Fruit fly (Drosophila melanogaster) whole organism, prepupa: ENCODE measurements around the gene CG9550.

ENCODE experiments used
- Blimp-1 ChIP-seq: fragments of 200-800 bp; sonication (Bioruptor generic); optimal IDR thresholded peaks from 3 replicates; lab custom pipeline; 2017; ENCODE audit warnings: missing biosample characterization, missing genetic modification characterization, mild to moderate bottlenecking, moderate library complexity, missing genetic modification reagents
- CG10631 ChIP-seq: fragments of 200-800 bp; sonication (Bioruptor generic); optimal IDR thresholded peaks from 2 replicates; lab custom pipeline; 2016; ENCODE audit warnings: missing biosample characterization, missing genetic modification characterization
- CG10669 ChIP-seq: fragments of 200-800 bp; sonication (Bioruptor generic); optimal IDR thresholded peaks from 3 replicates; lab custom pipeline; 2018; ENCODE audit warnings: missing biosample characterization, mild to moderate bottlenecking, missing genetic modification characterization, moderate library complexity
- CG11294 ChIP-seq: fragments of 200-800 bp; sonication (Bioruptor generic); IDR thresholded peaks from 2 replicates; pipeline ENCODE4 v1.3.6; 2022; ENCODE audit warnings: missing biosample characterization, missing genetic modification characterization
- CG11762 ChIP-seq: fragments of 200-800 bp; sonication (Bioruptor generic); optimal IDR thresholded peaks from 3 replicates; lab custom pipeline; 2016; ENCODE audit warnings: missing biosample characterization, missing genetic modification characterization; ENCODE audit not compliant: insufficient read depth
- CG11902 ChIP-seq: fragments of 200-800 bp; sonication (Bioruptor generic); optimal IDR thresholded peaks from 3 replicates; lab custom pipeline; 2016; ENCODE audit warnings: missing biosample characterization, missing genetic modification characterization
- CG15336 ChIP-seq: fragments of 200-800 bp; sonication (Bioruptor generic); IDR thresholded peaks from 2 replicates; pipeline ENCODE4 v1.3.6; 2022; ENCODE audit warnings: missing biosample characterization, missing genetic modification characterization
- CG1621 ChIP-seq: fragments of 200-800 bp; sonication (Bioruptor generic); optimal IDR thresholded peaks from 3 replicates; lab custom pipeline; 2018; ENCODE audit warnings: missing biosample characterization, mild to moderate bottlenecking, missing genetic modification characterization
- CG3032 ChIP-seq: fragments of 200-800 bp; optimal IDR thresholded peaks from 2 replicates; lab custom pipeline; 2019; ENCODE audit warnings: missing biosample characterization, mild to moderate bottlenecking, missing genetic modification characterization, moderate library complexity
- CG32006 ChIP-seq: fragments of 200-800 bp; sonication (Bioruptor generic); optimal IDR thresholded peaks from 3 replicates; lab custom pipeline; 2017; ENCODE audit warnings: missing biosample characterization, mild to moderate bottlenecking, missing genetic modification characterization
- CG34406 ChIP-seq: fragments of 200-800 bp; sonication (Bioruptor generic); optimal IDR thresholded peaks from 3 replicates; lab custom pipeline; 2016; ENCODE audit warnings: missing biosample characterization, missing genetic modification characterization
- CG3919 ChIP-seq: fragments of 200-800 bp; sonication (Bioruptor generic); optimal IDR thresholded peaks from 3 replicates; lab custom pipeline; 2016; ENCODE audit warnings: missing biosample characterization, missing genetic modification characterization
- CG4318 ChIP-seq: fragments of 200-800 bp; sonication (Bioruptor generic); optimal IDR thresholded peaks from 3 replicates; lab custom pipeline; 2017; ENCODE audit warnings: missing biosample characterization, mild to moderate bottlenecking, missing genetic modification characterization
- CG6163 ChIP-seq: fragments of 200-800 bp; sonication (Bioruptor generic); IDR thresholded peaks from 3 replicates; pipeline ENCODE4 v1.3.6; 2022; ENCODE audit warnings: missing biosample characterization, missing genetic modification characterization
- CG6276 ChIP-seq: fragments of 200-800 bp; sonication (Bioruptor generic); optimal IDR thresholded peaks from 2 replicates; lab custom pipeline; 2017; ENCODE audit warnings: missing biosample characterization, mild to moderate bottlenecking, missing genetic modification characterization
- CG6792 ChIP-seq: fragments of 200-800 bp; sonication (Bioruptor generic); optimal IDR thresholded peaks from 3 replicates; lab custom pipeline; 2016; ENCODE audit warnings: missing biosample characterization, missing genetic modification characterization
- CG6808 ChIP-seq: fragments of 200-800 bp; sonication (Bioruptor generic); optimal IDR thresholded peaks from 3 replicates; lab custom pipeline; 2017; ENCODE audit warnings: missing biosample characterization, missing genetic modification characterization, mild to moderate bottlenecking, moderate library complexity, missing genetic modification reagents
- CG6854 ChIP-seq: fragments of 200-800 bp; sonication (Bioruptor generic); optimal IDR thresholded peaks from 2 replicates; lab custom pipeline; 2017; ENCODE audit warnings: missing biosample characterization, mild to moderate bottlenecking, missing genetic modification characterization
- CG7368 ChIP-seq: fragments of 200-800 bp; sonication (Bioruptor generic); optimal IDR thresholded peaks from 3 replicates; lab custom pipeline; 2016; ENCODE audit warnings: missing biosample characterization, missing genetic modification characterization
- CG8119 ChIP-seq: fragments of 200-800 bp; sonication (Bioruptor generic); IDR thresholded peaks from 3 replicates; pipeline ENCODE4 v1.3.6; 2022; ENCODE audit warnings: missing biosample characterization, missing genetic modification characterization
- CG8319 ChIP-seq: fragments of 200-800 bp; sonication (Bioruptor generic); optimal IDR thresholded peaks from 3 replicates; lab custom pipeline; 2016; ENCODE audit warnings: missing biosample characterization, missing genetic modification characterization
- CG8632 ChIP-seq: fragments of 200-800 bp; sonication (Bioruptor generic); optimal IDR thresholded peaks from 3 replicates; lab custom pipeline; 2016; ENCODE audit warnings: missing biosample characterization, missing genetic modification characterization
- CG9139 ChIP-seq: fragments of 200-800 bp; sonication (Bioruptor generic); optimal IDR thresholded peaks from 3 replicates; lab custom pipeline; 2017; ENCODE audit warnings: missing biosample characterization, mild to moderate bottlenecking, missing genetic modification characterization
- Eip75B ChIP-seq: fragments of 200-800 bp; sonication (Bioruptor generic); optimal IDR thresholded peaks from 3 replicates; lab custom pipeline; 2016; ENCODE audit warnings: missing biosample characterization, missing genetic modification characterization
- Ets21C ChIP-seq: fragments of 200-800 bp; sonication (Bioruptor generic); optimal IDR thresholded peaks from 3 replicates; lab custom pipeline; 2016; ENCODE audit warnings: missing biosample characterization, missing genetic modification characterization
- Ets96B ChIP-seq: fragments of 200-800 bp; optimal IDR thresholded peaks from 2 replicates; lab custom pipeline; 2019; ENCODE audit warnings: missing biosample characterization, mild to moderate bottlenecking, missing genetic modification characterization, moderate library complexity
- Hr38 ChIP-seq: sonication (Bioruptor generic); optimal IDR thresholded peaks from 2 replicates; lab custom pipeline; 2016; ENCODE audit warnings: missing biosample characterization, missing genetic modification characterization
- Hr39 ChIP-seq: fragments of 200-800 bp; sonication (Bioruptor generic); optimal IDR thresholded peaks from 2 replicates; lab custom pipeline; 2016; ENCODE audit warnings: missing biosample characterization, missing genetic modification characterization
- Hr4 ChIP-seq: fragments of 200-800 bp; sonication (Bioruptor generic); optimal IDR thresholded peaks from 3 replicates; lab custom pipeline; 2016; ENCODE audit warnings: missing biosample characterization, missing genetic modification characterization
- Lpt ChIP-seq: fragments of 200-800 bp; sonication (Bioruptor generic); optimal IDR thresholded peaks from 3 replicates; lab custom pipeline; 2016; ENCODE audit warnings: missing biosample characterization, missing genetic modification characterization
- Met ChIP-seq: fragments of 200-800 bp; sonication (Bioruptor generic); optimal IDR thresholded peaks from 3 replicates; lab custom pipeline; 2016; ENCODE audit warnings: missing biosample characterization, missing genetic modification characterization
- OdsH ChIP-seq: fragments of 200-800 bp; sonication (Bioruptor generic); optimal IDR thresholded peaks from 3 replicates; lab custom pipeline; 2016; ENCODE audit warnings: missing biosample characterization, missing genetic modification characterization
- Sox102F ChIP-seq: fragments of 200-800 bp; sonication (Bioruptor generic); optimal IDR thresholded peaks from 2 replicates; lab custom pipeline; 2016; ENCODE audit warnings: missing biosample characterization, mild to moderate bottlenecking, missing genetic modification characterization
- Sox14 ChIP-seq: fragments of 200-800 bp; sonication (Bioruptor generic); optimal IDR thresholded peaks from 3 replicates; lab custom pipeline; 2016; ENCODE audit warnings: missing biosample characterization, missing genetic modification characterization
- achi ChIP-seq: fragments of 200-800 bp; sonication (Bioruptor generic); optimal IDR thresholded peaks from 3 replicates; lab custom pipeline; 2016; ENCODE audit warnings: missing biosample characterization, missing genetic modification characterization
- acj6 ChIP-seq: fragments of 200-800 bp; sonication (Bioruptor generic); optimal IDR thresholded peaks from 3 replicates; lab custom pipeline; 2016; ENCODE audit warnings: missing biosample characterization, missing genetic modification characterization
- cyc ChIP-seq: fragments of 200-800 bp; sonication (Bioruptor generic); optimal IDR thresholded peaks from 3 replicates; lab custom pipeline; 2016; ENCODE audit warnings: missing biosample characterization, missing genetic modification characterization
- dac ChIP-seq: fragments of 200-800 bp; sonication (Bioruptor generic); optimal IDR thresholded peaks from 2 replicates; lab custom pipeline; 2017; ENCODE audit warnings: missing biosample characterization, mild to moderate bottlenecking, missing genetic modification characterization
- esn ChIP-seq: fragments of 200-800 bp; sonication (Bioruptor generic); optimal IDR thresholded peaks from 2 replicates; lab custom pipeline; 2016; ENCODE audit warnings: missing biosample characterization, mild to moderate bottlenecking, missing genetic modification characterization, moderate library complexity
- fd59A ChIP-seq: fragments of 200-800 bp; sonication (Bioruptor generic); optimal IDR thresholded peaks from 2 replicates; lab custom pipeline; 2017; ENCODE audit warnings: missing biosample characterization, mild to moderate bottlenecking, missing genetic modification characterization, missing genetic modification reagents
- fd85E ChIP-seq: fragments of 200-800 bp; sonication (Bioruptor generic); optimal IDR thresholded peaks from 3 replicates; lab custom pipeline; 2016; ENCODE audit warnings: missing biosample characterization, missing genetic modification characterization
- fkh ChIP-seq: fragments of 200-800 bp; sonication (Bioruptor generic); optimal IDR thresholded peaks from 3 replicates; lab custom pipeline; 2017; ENCODE audit warnings: missing biosample characterization, mild to moderate bottlenecking, missing genetic modification characterization, moderate library complexity
- lz ChIP-seq: fragments of 200-800 bp; sonication (Bioruptor generic); optimal IDR thresholded peaks from 3 replicates; lab custom pipeline; 2016; ENCODE audit warnings: missing biosample characterization, missing genetic modification characterization
- net ChIP-seq: fragments of 200-800 bp; sonication (Bioruptor generic); optimal IDR thresholded peaks from 3 replicates; lab custom pipeline; 2016; ENCODE audit warnings: missing biosample characterization, missing genetic modification characterization
- pdm3 ChIP-seq: fragments of 200-800 bp; sonication (Bioruptor generic); optimal IDR thresholded peaks from 3 replicates; lab custom pipeline; 2016; ENCODE audit warnings: missing biosample characterization, missing genetic modification characterization
- salr ChIP-seq, 2 experiments: fragments of 200-800 bp; sonication (Bioruptor generic); optimal IDR thresholded peaks; 3 replicates each; lab custom pipeline; 2016 to 2018; ENCODE audit warnings: missing biosample characterization in 2 of 2, missing genetic modification characterization in 2 of 2, mild to moderate bottlenecking in 1 of 2
- spab ChIP-seq: fragments of 200-800 bp; sonication (Bioruptor generic); optimal IDR thresholded peaks from 2 replicates; lab custom pipeline; 2017; ENCODE audit warnings: missing biosample characterization, mild to moderate bottlenecking, missing genetic modification characterization, missing genetic modification reagents
- svp ChIP-seq: fragments of 200-800 bp; sonication (Bioruptor generic); peaks from one replicate; lab custom pipeline; 2016; ENCODE audit warnings: missing biosample characterization, missing genetic modification characterization
- topi ChIP-seq: fragments of 200-800 bp; sonication (Bioruptor generic); optimal IDR thresholded peaks from 3 replicates; lab custom pipeline; 2016; ENCODE audit warnings: missing biosample characterization, missing genetic modification characterization

The CG9550 gene

dm6 chr2L:6481310-6481738 is 15.5 kb upstream of the CG9550 start (continued):
- TF ChIP-seq net (GFP tag; lab: Kevin White, UChicago) (no peak), fd85E (no peak), CG8632 (GFP tag; lab: Kevin White, UChicago) (no peak), Hr4 (no peak), CG32006 (no peak), fkh (peak; percentile 53), cyc (no peak), CG7368 (GFP tag; lab: Kevin White, UChicago) (no peak), Ets96B (tag; lab: Kevin White, UChicago) (no peak), topi (GFP tag; lab: Kevin White, UChicago) (no peak), CG3919 (GFP tag; lab: Kevin White, UChicago) (no peak), CG11294 (GFP tag; lab: Robert Waterston, UW) (no peak), salr (GFP tag; optimal IDR thresholded peaks at IDR 0.05; lab: Kevin White, UChicago) (no peak), Sox14 (GFP tag; lab: Kevin White, UChicago) (no peak), acj6 (GFP tag; lab: Kevin White, UChicago) (no peak), Eip75B (no peak), CG6808 (GFP tag; lab: Kevin White, UChicago) (no peak), CG8319 (GFP tag; lab: Kevin White, UChicago) (no peak), dac (no peak)

dm6 chr2L:6488676-6489140 is 8.1 kb upstream of the CG9550 start, which contains the start of the genes KFase and epsilonCOP:
Gene KFase, minus strand, starts transcription at chr2L:6488756.
Gene epsilonCOP, plus strand, starts transcription at chr2L:6489090.
- TF ChIP-seq CG7368 (GFP tag; lab: Kevin White, UChicago) (no peak), Hr38 (no peak), Hr39 (GFP tag; lab: Kevin White, UChicago) (peak; percentile 57), Lpt (GFP tag; lab: Kevin White, UChicago) (no peak), Ets21C (GFP tag; lab: Kevin White, UChicago) (peak; percentile 23), fd59A (GFP tag; lab: Kevin White, UChicago) (no peak), CG4318 (GFP tag; lab: Kevin White, UChicago) (no peak), cyc (peak; percentile 64), esn (GFP tag; lab: Kevin White, UChicago) (peak; percentile 63), achi (peak; percentile 36), CG32006 (peak; percentile 19), CG11902 (GFP tag; lab: Kevin White, UChicago) (no peak), CG3919 (GFP tag; lab: Kevin White, UChicago) (peak; percentile 67), Blimp-1 (GFP tag; lab: Kevin White, UChicago) (no peak), CG11294 (GFP tag; lab: Robert Waterston, UW) (no peak), CG9139 (no peak), fkh (peak; percentile 69), lz (GFP tag; lab: Kevin White, UChicago) (peak; percentile 47), pdm3 (GFP tag; lab: Kevin White, UChicago) (peak; percentile 57), CG6163 (GFP tag; lab: Robert Waterston, UW) (0 out of 3 replicates have a peak, but pooled peaks have one; percentile 47), CG10631 (GFP tag; lab: Kevin White, UChicago) (peak; percentile 45), CG8319 (GFP tag; lab: Kevin White, UChicago) (no peak), CG34406 (peak; percentile 41), CG11762 (GFP tag; lab: Kevin White, UChicago) (no peak), Hr4 (no peak), svp (GFP tag; lab: Kevin White, UChicago) (no peak), CG8119 (GFP tag; lab: Robert Waterston, UW) (no peak), CG6276 (no peak), CG10669 (GFP tag; lab: Kevin White, UChicago) (no peak), CG15336 (GFP tag; lab: Robert Waterston, UW) (no peak), Met (GFP tag; lab: Kevin White, UChicago) (no peak), Sox14 (GFP tag; lab: Kevin White, UChicago) (no peak), CG3032 (peak; percentile 22), acj6 (GFP tag; lab: Kevin White, UChicago) (no peak), net (GFP tag; lab: Kevin White, UChicago) (no peak), Sox102F (GFP tag; lab: Kevin White, UChicago) (no peak), CG6854 (no peak), spab (no peak), topi (GFP tag; lab: Kevin White, UChicago) (peak; percentile 45), CG6792 (GFP tag; lab: Kevin White, UChicago) (peak; percentile 22), Eip75B (no peak), salr (GFP tag; optimal IDR thresholded peaks at IDR 0.05; lab: Kevin White, UChicago) (no peak), CG1621 (tag; lab: Kevin White, UChicago) (peak; percentile 31), OdsH (GFP tag; lab: Kevin White, UChicago) (peak; percentile 59)
